Fruit fly (Drosophila melanogaster): Measurements from ENCODE around the gene CG7382.

CG7382 gene

dm6 chr2L:5491220-5491619 is 28.5 kb downstream of the CG7382 start:
- TF ChIP-seq fru (GFP tag; optimal IDR thresholded peaks at IDR 0.05) (peak; percentile 28), HLH106 (tag; optimal IDR thresholded peaks at IDR 0.05) (peak; percentile 4), brk (GFP tag; optimal IDR thresholded peaks at IDR 0.05) (no peak), dl (GFP tag; optimal IDR thresholded peaks at IDR 0.05; ENCODE audit: insufficient read depth in 1 of 2, partially characterized antibody in 2 of 2) (no peak), sv (GFP tag; optimal IDR thresholded peaks at IDR 0.05) (no peak), br (GFP tag; optimal IDR thresholded peaks at IDR 0.05) (peak; percentile 10), Sp1 (GFP tag; optimal IDR thresholded peaks at IDR 0.05) (no peak), CG9705 (GFP tag; optimal IDR thresholded peaks at IDR 0.05) (no peak), ey (GFP tag; optimal IDR thresholded peaks at IDR 0.05) (peak; percentile 11), GATAd (GFP tag; optimal IDR thresholded peaks at IDR 0.05) (no peak), rgr (GFP tag; optimal IDR thresholded peaks at IDR 0.05) (peak; percentile 31), foxo (GFP tag; optimal IDR thresholded peaks at IDR 0.05) (peak in 1 of 2 experiments; percentile 51), tai (GFP tag; optimal IDR thresholded peaks at IDR 0.05) (no peak), Hnf4 (GFP tag; optimal IDR thresholded peaks at IDR 0.05) (peak; percentile 27), h (GFP tag; optimal IDR thresholded peaks at IDR 0.05) (peak; percentile 33), pan (optimal IDR thresholded peaks at IDR 0.05) (no peak), psq (GFP tag; optimal IDR thresholded peaks at IDR 0.05) (peak; percentile 13)

dm6 chr2L:5489757-5490359 is 29.8 kb downstream of the CG7382 start:
- peak; percentile 37 for TF ChIP-seq woc (GFP tag; optimal IDR thresholded peaks at IDR 0.05)
- no peak for TF ChIP-seq dmrt93B (GFP tag; optimal IDR thresholded peaks at IDR 0.05)

- TF ChIP-seq tai (GFP tag; optimal IDR thresholded peaks at IDR 0.05) (no peak), pan (optimal IDR thresholded peaks at IDR 0.05) (no peak), Vsx2 (GFP tag; optimal IDR thresholded peaks at IDR 0.05; ENCODE audit: partially characterized antibody) (no peak), Hnf4 (GFP tag; optimal IDR thresholded peaks at IDR 0.05) (no peak), lola (GFP tag; optimal IDR thresholded peaks at IDR 0.05) (no peak), GATAd (GFP tag; optimal IDR thresholded peaks at IDR 0.05) (no peak), Myc (optimal IDR thresholded peaks at IDR 0.05) (no peak), Hr78 (GFP tag; optimal IDR thresholded peaks at IDR 0.05) (no peak), dmrt93B (GFP tag; optimal IDR thresholded peaks at IDR 0.05) (no peak)
These were observed 30.5 kb downstream of the CG7382 start for dm6 chr2L:5489084-5489617.

- no peak for TF ChIP-seq Vsx2 (GFP tag; optimal IDR thresholded peaks at IDR 0.05; ENCODE audit: partially characterized antibody)
- no peak for TF ChIP-seq sage (GFP tag; optimal IDR thresholded peaks at IDR 0.05)
- TF ChIP-seq sv (GFP tag; optimal IDR thresholded peaks at IDR 0.05) = no peak
- TF ChIP-seq lola (GFP tag; optimal IDR thresholded peaks at IDR 0.05) = no peak
- TF ChIP-seq Dif (GFP tag; optimal IDR thresholded peaks at IDR 0.05; ENCODE audit: partially characterized antibody) = no peak
- no peak for TF ChIP-seq Jra (GFP tag; optimal IDR thresholded peaks at IDR 0.05)
- no peak for TF ChIP-seq dl (GFP tag; optimal IDR thresholded peaks at IDR 0.05; ENCODE audit: insufficient read depth in 1 of 2, partially characterized antibody in 2 of 2)
- no peak for TF ChIP-seq GATAd (GFP tag; optimal IDR thresholded peaks at IDR 0.05)
- peak; percentile 46 for TF ChIP-seq Sp1 (GFP tag; optimal IDR thresholded peaks at IDR 0.05)
- TF ChIP-seq jim (GFP tag; optimal IDR thresholded peaks at IDR 0.05) = no peak
- peak; percentile 59 for TF ChIP-seq h (GFP tag; optimal IDR thresholded peaks at IDR 0.05)
- TF ChIP-seq Myc (optimal IDR thresholded peaks at IDR 0.05) = no peak
- TF ChIP-seq fru (GFP tag; optimal IDR thresholded peaks at IDR 0.05) = peak; percentile 54
- no peak for TF ChIP-seq CrebA (GFP tag; optimal IDR thresholded peaks at IDR 0.05; ENCODE audit: borderline replicate concordance)
- TF ChIP-seq Dfd (GFP tag; optimal IDR thresholded peaks at IDR 0.05) = no peak
- peak; percentile 32 for TF ChIP-seq ey (GFP tag; optimal IDR thresholded peaks at IDR 0.05)
- no peak for TF ChIP-seq Abd-B (GFP tag; optimal IDR thresholded peaks at IDR 0.05)
- TF ChIP-seq pan (optimal IDR thresholded peaks at IDR 0.05) = no peak
- no peak for TF ChIP-seq tai (GFP tag; optimal IDR thresholded peaks at IDR 0.05)
- peak; percentile 33 for TF ChIP-seq psq (GFP tag; optimal IDR thresholded peaks at IDR 0.05)
- no peak for TF ChIP-seq Hr83 (GFP tag; optimal IDR thresholded peaks at IDR 0.05; ENCODE audit: poor library complexity, severe bottlenecking)
- peak in 1 of 2 experiments; percentile 63 for TF ChIP-seq foxo (GFP tag; optimal IDR thresholded peaks at IDR 0.05)
- TF ChIP-seq rgr (GFP tag; optimal IDR thresholded peaks at IDR 0.05) = peak; percentile 57
- no peak for TF ChIP-seq Mio (GFP tag; optimal IDR thresholded peaks at IDR 0.05)
- peak; percentile 38 for TF ChIP-seq br (GFP tag; optimal IDR thresholded peaks at IDR 0.05)
- no peak for TF ChIP-seq brk (GFP tag; optimal IDR thresholded peaks at IDR 0.05)
- TF ChIP-seq dsf (GFP tag; optimal IDR thresholded peaks at IDR 0.05; ENCODE audit: borderline replicate concordance) = no peak
- TF ChIP-seq OdsH (GFP tag; optimal IDR thresholded peaks at IDR 0.05) = peak; percentile 47
- peak; percentile 16 for TF ChIP-seq Hnf4 (GFP tag; optimal IDR thresholded peaks at IDR 0.05)
- TF ChIP-seq usp (GFP tag; optimal IDR thresholded peaks at IDR 0.05) = no peak
- TF ChIP-seq N (GFP tag; optimal IDR thresholded peaks at IDR 0.05) = no peak
- no peak for TF ChIP-seq CG32264 (GFP tag; optimal IDR thresholded peaks at IDR 0.05)
- no peak for TF ChIP-seq Rel (GFP tag; optimal IDR thresholded peaks at IDR 0.05)
- no peak for TF ChIP-seq Rel (tag; optimal IDR thresholded peaks at IDR 0.05)
- peak; percentile 38 for TF ChIP-seq HLH106 (tag; optimal IDR thresholded peaks at IDR 0.05)
- TF ChIP-seq dmrt93B (GFP tag; optimal IDR thresholded peaks at IDR 0.05) = peak; percentile 13
- TF ChIP-seq woc (GFP tag; optimal IDR thresholded peaks at IDR 0.05) = peak; percentile 1
- no peak for TF ChIP-seq CG9705 (GFP tag; optimal IDR thresholded peaks at IDR 0.05)
- TF ChIP-seq Hr78 (GFP tag; optimal IDR thresholded peaks at IDR 0.05) = no peak
These were observed 36.6 kb downstream of the CG7382 start for dm6 chr2L:5483093-5483492.

All from whole organism, wandering third instar larva.